Worm (Caenorhabditis elegans) whole organism, midembryonic: ENCODE results near the gene M05D6.2.
A peak's percentile ranks its signal among the peaks of the same experiment; 100 is the strongest.

ENCODE experiments used
- T22C8.4 ChIP-seq: fragments of 200-800 bp; sonication (Bioruptor generic); IDR thresholded peaks from 2 replicates; pipeline ENCODE4 v1.3.6; 2022; ENCODE audit warnings: missing genetic modification characterization, missing compliant biosample characterization
- cog-1 ChIP-seq: sonication (generic microtip); optimal IDR thresholded peaks from 2 replicates; lab custom pipeline; 2016; ENCODE audit warnings: missing genetic modification characterization, missing compliant biosample characterization
- flt-1 ChIP-seq: fragments of 200-800 bp; sonication (Bioruptor generic); IDR thresholded peaks from 2 replicates; pipeline ENCODE4 v1.3.6; 2022; ENCODE audit warnings: missing genetic modification characterization, missing compliant biosample characterization
- klf-2 ChIP-seq: fragments of 200-800 bp; sonication (Bioruptor generic); conservative IDR thresholded peaks from 2 replicates; pipeline ENCODE4 v1.3.6; 2022; ENCODE audit warnings: missing genetic modification reagents, missing genetic modification characterization, missing compliant biosample characterization
- med-1 ChIP-seq: sonication (generic microtip); optimal IDR thresholded peaks from 2 replicates; lab custom pipeline; 2017; ENCODE audit warnings: missing genetic modification characterization, mild to moderate bottlenecking, missing compliant biosample characterization, antibody characterized with exemption, missing genetic modification reagents; ENCODE audit not compliant: insufficient read depth
- ref-1 ChIP-seq: fragments of 200-800 bp; sonication (Bioruptor generic); conservative IDR thresholded peaks from 2 replicates; pipeline ENCODE4 v1.3.6; 2022; ENCODE audit warnings: missing genetic modification reagents, missing genetic modification characterization, missing compliant biosample characterization
- tab-1 ChIP-seq: fragments of 200-800 bp; sonication (Bioruptor generic); IDR thresholded peaks from 2 replicates; pipeline ENCODE4 v1.3.6; 2022; ENCODE audit warnings: missing genetic modification characterization, missing compliant biosample characterization
- ztf-23 ChIP-seq: fragments of 200-800 bp; sonication (Bioruptor generic); IDR thresholded peaks from 2 replicates; pipeline ENCODE4 v1.3.6; 2022; ENCODE audit warnings: missing genetic modification reagents, missing genetic modification characterization, missing compliant biosample characterization
- ztf-29 ChIP-seq: fragments of 200-800 bp; sonication (Bioruptor generic); IDR thresholded peaks from 2 replicates; pipeline ENCODE4 v1.3.6; 2022; ENCODE audit warnings: missing genetic modification reagents, missing genetic modification characterization, missing compliant biosample characterization

Gene M05D6.2

ce11 chrII:8516783-8517182, 48.9 kb downstream of the M05D6.2 start, which contains the start of gene rnh-2:
Gene rnh-2, plus strand, starts transcription at chrII:8517150.
- TF ChIP-seq T22C8.4, result no peak
- peak; percentile 60 for TF ChIP-seq cog-1 (tag; lab: Kevin White, UChicago)
- TF ChIP-seq ztf-23, result peak; percentile 68
- 0 out of 2 replicates have a peak, but pooled peaks have one; percentile 54 for TF ChIP-seq flt-1 (GFP tag; lab: Robert Waterston, UW)

- no peak for TF ChIP-seq T22C8.4
- no peak for TF ChIP-seq ztf-29 (GFP tag; lab: Robert Waterston, UW)
- TF ChIP-seq klf-2 (GFP tag; lab: Robert Waterston, UW), result no peak
- no peak for TF ChIP-seq cog-1 (tag; lab: Kevin White, UChicago)
- no peak for TF ChIP-seq med-1
- TF ChIP-seq flt-1 (GFP tag; lab: Robert Waterston, UW), result no peak
- TF ChIP-seq ref-1 (GFP tag; lab: Robert Waterston, UW), result no peak
- no peak for TF ChIP-seq tab-1
- TF ChIP-seq ztf-23, result no peak
Observed at ce11 chrII:8518210-8518609, 50.3 kb downstream of the M05D6.2 start, which contains the start of gene T13H5.8. Gene T13H5.8, plus strand, starts transcription at chrII:8518510.
